Worm (Caenorhabditis elegans): ENCODE results near the gene F07G11.3.

- no peak for TF ChIP-seq dao-5 (tag; optimal IDR thresholded peaks at IDR 0.05)
- no peak for TF ChIP-seq W03F9.2 (tag; optimal IDR thresholded peaks at IDR 0.05)
Measured at ce11 chrV:7307089-7307488, 8.5 kb downstream of the F07G11.3 start, which contains the start of gene F07G11.1.

Measured in whole organism, L4/young adult.